Worm (Caenorhabditis elegans): Measurements from ENCODE around the gene srw-3.

Gene srw-3

ce11 chrV:7733240-7733765, 27.9 kb downstream of the srw-3 start:
- TF ChIP-seq unc-39 (tag; optimal IDR thresholded peaks at IDR 0.05) (no peak), M03D4.4 (tag; optimal IDR thresholded peaks at IDR 0.05) (no peak), bed-3 (GFP tag; optimal IDR thresholded peaks at IDR 0.05) (no peak), drap-1 (GFP tag; optimal IDR thresholded peaks at IDR 0.05) (no peak), zip-8 (tag; optimal IDR thresholded peaks at IDR 0.05) (no peak), lin-32 (GFP tag; optimal IDR thresholded peaks at IDR 0.05) (no peak), sptf-1 (tag; optimal IDR thresholded peaks at IDR 0.05) (no peak), snpc-4 (tag; optimal IDR thresholded peaks at IDR 0.05) (no peak), sem-2 (GFP tag; optimal IDR thresholded peaks at IDR 0.05) (no peak), ceh-83 (GFP tag; optimal IDR thresholded peaks at IDR 0.05) (no peak), nhr-28 (tag; optimal IDR thresholded peaks at IDR 0.05) (no peak), hlh-1 (tag; optimal IDR thresholded peaks at IDR 0.05) (no peak), flh-1 (GFP tag; optimal IDR thresholded peaks at IDR 0.05) (no peak), nhr-12 (tag; optimal IDR thresholded peaks at IDR 0.05) (no peak), unc-62 (GFP tag; optimal IDR thresholded peaks at IDR 0.05) (no peak), mep-1 (tag; optimal IDR thresholded peaks at IDR 0.05) (no peak)

ce11 chrV:7734909-7735308, 29.5 kb downstream of the srw-3 start, which contains the start of gene clic-1:
clic-1 (minus strand) TSS chrV:7734911.
- no peak for TF ChIP-seq lin-32 (GFP tag; optimal IDR thresholded peaks at IDR 0.05)
- peak; percentile 58 for TF ChIP-seq pha-4 (tag; optimal IDR thresholded peaks at IDR 0.05)
- TF ChIP-seq lsy-2 (tag; optimal IDR thresholded peaks at IDR 0.05) = peak; percentile 56
- TF ChIP-seq ceh-39 (tag; optimal IDR thresholded peaks at IDR 0.05) = peak; percentile 57
- peak; percentile 74 for TF ChIP-seq nhr-237 (tag; optimal IDR thresholded peaks at IDR 0.05)
- peak; percentile 44 for TF ChIP-seq unc-62 (GFP tag; optimal IDR thresholded peaks at IDR 0.05)
- peak; percentile 65 for TF ChIP-seq ces-1 (GFP tag; optimal IDR thresholded peaks at IDR 0.05)
- no peak for TF ChIP-seq zip-8 (tag; optimal IDR thresholded peaks at IDR 0.05)
- TF ChIP-seq nhr-12 (tag; optimal IDR thresholded peaks at IDR 0.05) = no peak
- TF ChIP-seq hlh-1 (tag; optimal IDR thresholded peaks at IDR 0.05) = peak; percentile 77
- TF ChIP-seq mls-2 (tag; optimal IDR thresholded peaks at IDR 0.05) = peak; percentile 32
- TF ChIP-seq unc-120 (tag; optimal IDR thresholded peaks at IDR 0.05; ENCODE audit: poor library complexity, severe bottlenecking) = no peak
- peak; percentile 30 for TF ChIP-seq lin-13 (tag; optimal IDR thresholded peaks at IDR 0.05)
- peak; percentile 52 for TF ChIP-seq cnd-1 (tag; optimal IDR thresholded peaks at IDR 0.05)
- peak; percentile 41 for TF ChIP-seq mab-5 (tag; optimal IDR thresholded peaks at IDR 0.05)
- TF ChIP-seq mep-1 (tag; optimal IDR thresholded peaks at IDR 0.05) = peak; percentile 85
- peak; percentile 54 for TF ChIP-seq ham-2 (GFP tag; optimal IDR thresholded peaks at IDR 0.05)

- TF ChIP-seq mls-2 (tag; optimal IDR thresholded peaks at IDR 0.05) (no peak), drap-1 (GFP tag; optimal IDR thresholded peaks at IDR 0.05) (no peak), blmp-1 (tag; optimal IDR thresholded peaks at IDR 0.05) (no peak), cnd-1 (tag; optimal IDR thresholded peaks at IDR 0.05) (no peak)
Observed at ce11 chrV:7735319-7735718, 29.9 kb downstream of the srw-3 start, which contains the start of gene srr-10. srr-10 (plus strand) TSS chrV:7735619.

ce11 chrV:7737710-7738109, 32.3 kb downstream of the srw-3 start, which contains the start of gene srr-9:
srr-9 (plus strand) TSS chrV:7738010.
- no peak for TF ChIP-seq cnd-1 (tag; optimal IDR thresholded peaks at IDR 0.05)
- no peak for TF ChIP-seq unc-62 (GFP tag; optimal IDR thresholded peaks at IDR 0.05)
- TF ChIP-seq snpc-4 (tag; optimal IDR thresholded peaks at IDR 0.05) = no peak
- TF ChIP-seq ces-1 (GFP tag; optimal IDR thresholded peaks at IDR 0.05) = no peak

ce11 chrV:7739949-7740348, 34.5 kb downstream of the srw-3 start:
- TF ChIP-seq ces-1 (GFP tag; optimal IDR thresholded peaks at IDR 0.05) (peak; percentile 9), ceh-39 (tag; optimal IDR thresholded peaks at IDR 0.05) (no peak), nhr-2 (tag; optimal IDR thresholded peaks at IDR 0.05) (peak; percentile 25), cnd-1 (tag; optimal IDR thresholded peaks at IDR 0.05) (no peak)

- TF ChIP-seq flh-1 (GFP tag; optimal IDR thresholded peaks at IDR 0.05) = no peak
- TF ChIP-seq nhr-2 (tag; optimal IDR thresholded peaks at IDR 0.05) = peak; percentile 100
- peak; percentile 55 for TF ChIP-seq unc-62 (GFP tag; optimal IDR thresholded peaks at IDR 0.05)
- TF ChIP-seq M03D4.4 (tag; optimal IDR thresholded peaks at IDR 0.05) = no peak
- no peak for TF ChIP-seq cnd-1 (tag; optimal IDR thresholded peaks at IDR 0.05)
- no peak for TF ChIP-seq mls-2 (tag; optimal IDR thresholded peaks at IDR 0.05)
- TF ChIP-seq zip-8 (tag; optimal IDR thresholded peaks at IDR 0.05) = peak; percentile 77
Observed at ce11 chrV:7741918-7742317, 36.5 kb downstream of the srw-3 start.
